Worm (Caenorhabditis elegans): ENCODE measurements around the gene gly-1.

- TF ChIP-seq ztf-29 (GFP tag; IDR thresholded peaks at IDR 0.05) (no peak), T22C8.4 (GFP tag; IDR thresholded peaks at IDR 0.05) (no peak), klf-2 (GFP tag; conservative IDR thresholded peaks at IDR 0.05) (no peak), flt-1 (GFP tag; IDR thresholded peaks at IDR 0.05) (no peak), tab-1 (GFP tag; IDR thresholded peaks at IDR 0.05) (no peak), ref-1 (GFP tag; conservative IDR thresholded peaks at IDR 0.05) (no peak), med-1 (GFP tag; optimal IDR thresholded peaks at IDR 0.05; ENCODE audit: insufficient read depth) (no peak), cog-1 (tag; optimal IDR thresholded peaks at IDR 0.05) (no peak)
Measured at ce11 chrII:10910219-10910618, 8.2 kb upstream of the gly-1 start, which contains the start of gene sra-11.

Measured in whole organism, midembryonic.